Fruit fly (Drosophila melanogaster): Measurements from ENCODE around the gene CG31121.

dm6 chr3R:24926752-24927320 lies 32.4 kb upstream of the CG31121 start:
- no peak for TF ChIP-seq Dfd (GFP tag; optimal IDR thresholded peaks at IDR 0.05)
- TF ChIP-seq psq (GFP tag; optimal IDR thresholded peaks at IDR 0.05) = no peak
- TF ChIP-seq lola (GFP tag; optimal IDR thresholded peaks at IDR 0.05) = no peak
- no peak for TF ChIP-seq CG9705 (GFP tag; optimal IDR thresholded peaks at IDR 0.05)
